Worm (Caenorhabditis elegans): ENCODE results near the gene C29F7.10.

DNA sequence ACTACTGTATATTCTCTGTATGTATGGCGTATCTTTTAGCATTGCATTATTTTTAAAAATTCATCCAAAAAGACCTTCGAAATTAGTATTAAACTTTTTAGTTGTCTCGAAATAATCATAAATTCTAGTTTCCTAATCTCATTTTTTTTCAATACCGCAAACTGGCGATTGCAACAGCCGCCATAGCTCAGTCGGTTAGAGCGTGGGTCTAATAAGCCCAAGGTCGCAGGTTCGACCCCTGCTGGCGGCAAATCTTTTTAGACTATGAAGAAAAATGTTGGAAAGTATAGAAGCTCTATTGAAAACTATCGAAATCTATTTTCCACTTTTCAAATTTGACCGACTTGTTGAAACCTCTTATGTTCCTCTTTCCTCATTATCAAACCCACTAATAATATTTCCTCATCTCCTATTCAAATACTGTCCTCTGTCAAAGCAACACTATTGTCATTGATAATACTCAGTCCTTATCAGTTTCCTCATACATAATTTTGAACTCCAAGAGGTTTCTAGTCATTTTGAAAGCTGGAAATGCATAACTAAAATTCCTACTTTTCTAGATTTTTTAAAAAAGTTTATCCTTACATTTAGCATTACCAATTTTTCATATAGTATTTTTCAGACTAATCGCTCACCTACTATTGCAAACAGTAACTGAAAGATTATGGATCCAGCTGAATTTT is 4.6 kb upstream of the C29F7.10 start, which contains the start of gene jmjd-3.3:
- no peak for TF ChIP-seq lir-3 (tag; optimal IDR thresholded peaks at IDR 0.05)
- TF ChIP-seq fos-1 (tag; optimal IDR thresholded peaks at IDR 0.05): no peak
